Worm (Caenorhabditis elegans) whole organism, L1 larva: Measurements from ENCODE around the gene szy-20.

Source experiments
- C16A3.4 ChIP-seq: fragments of 150-350 bp; optimal IDR thresholded peaks from 2 replicates; lab custom pipeline; 2014; ENCODE audit warnings: missing biosample characterization, missing genetic modification characterization
- Y116A8C.19 ChIP-seq: sonication (generic microtip); optimal IDR thresholded peaks from 2 replicates; lab custom pipeline; 2016; ENCODE audit warnings: missing compliant biosample characterization, missing genetic modification characterization, borderline replicate concordance
- aly-2 ChIP-seq: fragments of 150-350 bp; optimal IDR thresholded peaks from 2 replicates; lab custom pipeline; 2014; ENCODE audit warnings: missing biosample characterization, missing genetic modification characterization
- ceh-63 ChIP-seq: fragments of 200-800 bp; sonication (Bioruptor generic); optimal IDR thresholded peaks from 2 replicates; lab custom pipeline; 2018; ENCODE audit warnings: mild to moderate bottlenecking, missing genetic modification characterization, missing compliant biosample characterization
- ceh-8 ChIP-seq: fragments of 200-800 bp; sonication (Bioruptor generic); optimal IDR thresholded peaks from 2 replicates; lab custom pipeline; 2018; ENCODE audit warnings: mild to moderate bottlenecking, missing genetic modification characterization, moderate library complexity, missing compliant biosample characterization
- ceh-82 ChIP-seq, 3 experiments: fragments of 150-350 bp in 1 of 3; sonication (generic microtip) in 2 of 3; optimal IDR thresholded peaks; 2 replicates each; lab custom pipeline; 2014 to 2017; ENCODE audit warnings: missing biosample characterization in 3 of 3, missing genetic modification characterization in 3 of 3
- ceh-90 ChIP-seq: sonication (generic microtip); optimal IDR thresholded peaks from 2 replicates; lab custom pipeline; 2016; ENCODE audit warnings: missing genetic modification characterization, missing compliant biosample characterization
- ces-1 ChIP-seq: fragments of 150-350 bp; optimal IDR thresholded peaks from 2 replicates; lab custom pipeline; 2014; ENCODE audit warnings: missing biosample characterization, missing genetic modification reagents, missing genetic modification characterization
- dpl-1 ChIP-seq, 3 experiments: fragments of 150-350 bp in 2 of 3; sonication (generic microtip) in 1 of 3; optimal IDR thresholded peaks; 2 replicates each; lab custom pipeline; 2014 to 2017; ENCODE audit warnings: missing biosample characterization in 3 of 3, missing genetic modification characterization in 3 of 3, missing genetic modification reagents in 3 of 3
- dsc-1 ChIP-seq: sonication (generic microtip); optimal IDR thresholded peaks from 2 replicates; lab custom pipeline; 2016; ENCODE audit warnings: mild to moderate bottlenecking, missing genetic modification characterization, missing compliant biosample characterization
- efl-1 ChIP-seq, 4 experiments: fragments of 150-350 bp; optimal IDR thresholded peaks in 3 of 4; peaks in 1 of 4; 1 replicate in 1 of 4; 2 replicates in 3 of 4; lab custom pipeline; 2014; ENCODE audit warnings: missing biosample characterization in 2 of 4, missing genetic modification characterization in 2 of 4, missing genetic modification reagents in 2 of 4
- efl-3 ChIP-seq: fragments of 200-800 bp; sonication (Bioruptor generic); optimal IDR thresholded peaks from 2 replicates; lab custom pipeline; 2018; ENCODE audit warnings: mild to moderate bottlenecking, missing genetic modification characterization, missing compliant biosample characterization
- elt-3 ChIP-seq, 6 experiments: fragments of 150-350 bp in 1 of 6; sonication (generic microtip); optimal IDR thresholded peaks; 2 replicates each; lab custom pipeline; 2017 to 2018; ENCODE audit warnings: missing biosample characterization in 6 of 6, missing genetic modification characterization in 6 of 6, inconsistent platforms in 1 of 6
- fkh-4 ChIP-seq: sonication (generic microtip); optimal IDR thresholded peaks from 2 replicates; lab custom pipeline; 2016; ENCODE audit warnings: missing compliant biosample characterization, missing genetic modification characterization, borderline replicate concordance
- fkh-8 ChIP-seq: sonication (generic microtip); optimal IDR thresholded peaks from 2 replicates; lab custom pipeline; 2016; ENCODE audit warnings: mild to moderate bottlenecking, missing genetic modification characterization, missing compliant biosample characterization
- fos-1 ChIP-seq: fragments of 150-350 bp; optimal IDR thresholded peaks from 2 replicates; lab custom pipeline; 2014; ENCODE audit warnings: missing biosample characterization, missing genetic modification characterization
- lin-13 ChIP-seq: fragments of 150-350 bp; optimal IDR thresholded peaks from 2 replicates; lab custom pipeline; 2014; ENCODE audit warnings: missing biosample characterization, missing genetic modification reagents, missing genetic modification characterization
- lin-14 ChIP-seq: fragments of 200-800 bp; sonication (Bioruptor generic); optimal IDR thresholded peaks from 2 replicates; lab custom pipeline; 2018; ENCODE audit warnings: mild to moderate bottlenecking, missing genetic modification characterization, moderate library complexity, missing compliant biosample characterization
- lin-35 ChIP-seq, 2 experiments: fragments of 150-350 bp; optimal IDR thresholded peaks; 2 replicates each; lab custom pipeline; 2014; ENCODE audit warnings: missing biosample characterization in 2 of 2, missing genetic modification characterization in 2 of 2, missing genetic modification reagents in 2 of 2
- lin-39 ChIP-seq: fragments of 150-350 bp; optimal IDR thresholded peaks from 2 replicates; lab custom pipeline; 2014; ENCODE audit warnings: missing biosample characterization, missing genetic modification reagents, missing genetic modification characterization
- lsy-2 ChIP-seq, 2 experiments: fragments of 150-350 bp; optimal IDR thresholded peaks; 2 replicates each; lab custom pipeline; 2014; ENCODE audit warnings: missing biosample characterization in 2 of 2, missing genetic modification characterization in 2 of 2
- mdl-1 ChIP-seq, 2 experiments: fragments of 150-350 bp; optimal IDR thresholded peaks; 2 replicates each; lab custom pipeline; 2014 to 2017; ENCODE audit warnings: missing biosample characterization in 2 of 2, missing genetic modification characterization in 2 of 2, inconsistent platforms in 1 of 2
- mef-2 ChIP-seq: fragments of 150-350 bp; optimal IDR thresholded peaks from 2 replicates; lab custom pipeline; 2014; ENCODE audit warnings: missing biosample characterization, missing genetic modification characterization
- mep-1 ChIP-seq: fragments of 150-350 bp; optimal IDR thresholded peaks from 2 replicates; lab custom pipeline; 2014; ENCODE audit warnings: missing biosample characterization, missing genetic modification characterization
- nhr-11 ChIP-seq: fragments of 150-350 bp; optimal IDR thresholded peaks from 2 replicates; lab custom pipeline; 2014; ENCODE audit warnings: missing biosample characterization, missing genetic modification characterization
- nhr-12 ChIP-seq: sonication (generic microtip); optimal IDR thresholded peaks from 2 replicates; lab custom pipeline; 2017; ENCODE audit warnings: missing biosample characterization, missing genetic modification characterization
- nhr-19 ChIP-seq: fragments of 200-800 bp; sonication (Bioruptor generic); conservative IDR thresholded peaks from 2 replicates; pipeline ENCODE4 v1.3.6; 2022; ENCODE audit warnings: missing genetic modification characterization, missing compliant biosample characterization
- nhr-20 ChIP-seq: sonication (generic microtip); optimal IDR thresholded peaks from 2 replicates; lab custom pipeline; 2016; ENCODE audit warnings: mild to moderate bottlenecking, missing genetic modification characterization, missing compliant biosample characterization
- nhr-47 ChIP-seq: sonication (generic microtip); optimal IDR thresholded peaks from 2 replicates; lab custom pipeline; 2016; ENCODE audit warnings: mild to moderate bottlenecking, missing genetic modification characterization, moderate library complexity, missing compliant biosample characterization
- nhr-71 ChIP-seq: sonication (generic microtip); optimal IDR thresholded peaks from 2 replicates; lab custom pipeline; 2016; ENCODE audit warnings: mild to moderate bottlenecking, missing genetic modification characterization, moderate library complexity, missing compliant biosample characterization
- nhr-77 ChIP-seq: fragments of 150-350 bp; optimal IDR thresholded peaks from 2 replicates; lab custom pipeline; 2014; ENCODE audit warnings: missing biosample characterization, missing genetic modification characterization
- pax-3 ChIP-seq: fragments of 200-800 bp; sonication (Bioruptor generic); optimal IDR thresholded peaks from 2 replicates; lab custom pipeline; 2018; ENCODE audit warnings: mild to moderate bottlenecking, missing genetic modification characterization, moderate library complexity, missing compliant biosample characterization
- rnt-1 ChIP-seq: sonication (generic microtip); optimal IDR thresholded peaks from 2 replicates; lab custom pipeline; 2016; ENCODE audit warnings: mild to moderate bottlenecking, missing genetic modification characterization, moderate library complexity, missing compliant biosample characterization
- skn-1 ChIP-seq: fragments of 150-350 bp; optimal IDR thresholded peaks from 2 replicates; lab custom pipeline; 2014; ENCODE audit warnings: missing biosample characterization, missing genetic modification characterization
- snpc-4 ChIP-seq: fragments of 150-350 bp; optimal IDR thresholded peaks from 2 replicates; lab custom pipeline; 2014; ENCODE audit warnings: missing biosample characterization, missing genetic modification characterization
- snu-23 ChIP-seq: sonication (generic microtip); optimal IDR thresholded peaks from 2 replicates; lab custom pipeline; 2016; ENCODE audit warnings: missing genetic modification characterization, missing compliant biosample characterization
- sptf-1 ChIP-seq: fragments of 150-350 bp; optimal IDR thresholded peaks from 2 replicates; lab custom pipeline; 2014; ENCODE audit warnings: missing biosample characterization, missing genetic modification characterization
- sup-37 ChIP-seq: fragments of 200-800 bp; sonication (Bioruptor generic); optimal IDR thresholded peaks from 2 replicates; lab custom pipeline; 2018; ENCODE audit warnings: mild to moderate bottlenecking, missing genetic modification characterization, missing compliant biosample characterization
- swsn-7 ChIP-seq: sonication (generic microtip); optimal IDR thresholded peaks from 2 replicates; lab custom pipeline; 2016; ENCODE audit warnings: missing genetic modification characterization, missing compliant biosample characterization
- tbx-2 ChIP-seq: sonication (generic microtip); optimal IDR thresholded peaks from 2 replicates; lab custom pipeline; 2016; ENCODE audit warnings: missing genetic modification characterization, missing compliant biosample characterization
- tlp-1 ChIP-seq: fragments of 150-350 bp; optimal IDR thresholded peaks from 2 replicates; lab custom pipeline; 2014; ENCODE audit warnings: missing biosample characterization, missing genetic modification characterization
- unc-130 ChIP-seq: fragments of 150-350 bp; optimal IDR thresholded peaks from 2 replicates; lab custom pipeline; 2017; ENCODE audit warnings: missing biosample characterization, missing genetic modification characterization, inconsistent platforms
- unc-62 ChIP-seq: fragments of 150-350 bp; optimal IDR thresholded peaks from 2 replicates; lab custom pipeline; 2014; ENCODE audit warnings: missing biosample characterization, missing genetic modification reagents, missing genetic modification characterization
- unc-86 ChIP-seq: sonication (generic microtip); optimal IDR thresholded peaks from 2 replicates; lab custom pipeline; 2016; ENCODE audit warnings: missing genetic modification characterization, missing compliant biosample characterization
- zip-4 ChIP-seq: fragments of 200-800 bp; sonication (Bioruptor generic); optimal IDR thresholded peaks from 2 replicates; lab custom pipeline; 2018; ENCODE audit warnings: mild to moderate bottlenecking, missing genetic modification characterization, moderate library complexity, missing compliant biosample characterization
- ztf-4 ChIP-seq: fragments of 150-350 bp; optimal IDR thresholded peaks from 2 replicates; lab custom pipeline; 2014; ENCODE audit warnings: missing biosample characterization, missing genetic modification characterization

Gene szy-20

ce11 chrII:8964835-8965234, 4.3 kb downstream of the szy-20 start, which contains the start of the genes ndub-3 and C18E9.2:
Gene ndub-3 (minus strand): TSS chrII:8964890.
Gene C18E9.2 (plus strand): TSS chrII:8965006.
- peak; percentile 13 to 75 for TF ChIP-seq lsy-2 (tag; optimal IDR thresholded peaks at IDR 0.05; lab: Kevin White, UChicago)
- peak; percentile 59 to 79 for TF ChIP-seq lin-35 (GFP tag; optimal IDR thresholded peaks at IDR 0.05; lab: Kevin White, UChicago)
- TF ChIP-seq zip-4, result no peak
- TF ChIP-seq C16A3.4 (tag; lab: Kevin White, UChicago), result peak; percentile 55
- TF ChIP-seq rnt-1, result peak; percentile 26
- peak; percentile 32 for TF ChIP-seq snu-23 (GFP tag; lab: Kevin White, UChicago)
- TF ChIP-seq sptf-1 (tag; lab: Kevin White, UChicago), result no peak
- TF ChIP-seq dpl-1 (GFP tag; optimal IDR thresholded peaks at IDR 0.05; lab: Kevin White, UChicago), result peak; percentile 38 to 66 (median 56)
- peak; percentile 50 for TF ChIP-seq lin-14
- TF ChIP-seq elt-3 (tag; optimal IDR thresholded peaks at IDR 0.05; lab: Kevin White, UChicago), result no peak
- TF ChIP-seq nhr-47 (tag; lab: Kevin White, UChicago), result peak; percentile 1
- TF ChIP-seq mdl-1 (tag; optimal IDR thresholded peaks at IDR 0.05; lab: Kevin White, UChicago), result peak in 1 of 2 experiments; percentile 24
- no peak for TF ChIP-seq lin-13
- peak in 2 of 3 experiments; percentile 4 to 64 for TF ChIP-seq ceh-82 (tag; optimal IDR thresholded peaks at IDR 0.05; lab: Kevin White, UChicago)
- peak; percentile 66 to 67 for TF ChIP-seq efl-1 (optimal IDR thresholded peaks at IDR 0.05; lab: Kevin White, UChicago)
- peak; percentile 48 to 95 for TF ChIP-seq efl-1 (GFP tag; optimal IDR thresholded peaks at IDR 0.05 in 1 of 2; lab: Kevin White, UChicago)
- TF ChIP-seq tbx-2 (tag; lab: Kevin White, UChicago), result peak; percentile 6
- TF ChIP-seq nhr-71 (tag; lab: Kevin White, UChicago), result peak; percentile 33
- TF ChIP-seq, all 84 proteins: peak for 13

- TF ChIP-seq sptf-1 (tag; lab: Kevin White, UChicago) (no peak), elt-3 (tag; optimal IDR thresholded peaks at IDR 0.05; lab: Kevin White, UChicago) (no peak)
Measured at ce11 chrII:8964049-8964448, 5.1 kb downstream of the szy-20 start, which contains the start of gene sftd-3. Gene sftd-3 (minus strand): TSS chrII:8964149.

ce11 chrII:8962206-8962605, 6.9 kb downstream of the szy-20 start:
- TF ChIP-seq sup-37 (no peak), fkh-8 (tag; lab: Kevin White, UChicago) (no peak), tlp-1 (tag; lab: Kevin White, UChicago) (no peak), unc-62 (no peak), lsy-2 (tag; optimal IDR thresholded peaks at IDR 0.05; lab: Kevin White, UChicago) (peak; percentile 7 to 48), snu-23 (GFP tag; lab: Kevin White, UChicago) (peak; percentile 46), rnt-1 (peak; percentile 71), ceh-8 (GFP tag; lab: Kevin White, UChicago) (no peak), skn-1 (tag; lab: Kevin White, UChicago) (no peak), dpl-1 (GFP tag; optimal IDR thresholded peaks at IDR 0.05; lab: Kevin White, UChicago) (peak in 1 of 3 experiments; percentile 1), lin-35 (GFP tag; optimal IDR thresholded peaks at IDR 0.05; lab: Kevin White, UChicago) (peak in 1 of 2 experiments; percentile 24), lin-14 (peak; percentile 94), ceh-63 (GFP tag; lab: Kevin White, UChicago) (no peak), fos-1 (tag; lab: Kevin White, UChicago) (no peak), aly-2 (tag; lab: Kevin White, UChicago) (peak; percentile 53), fkh-4 (tag; lab: Kevin White, UChicago) (peak; percentile 62), nhr-11 (tag; lab: Kevin White, UChicago) (no peak), nhr-12 (tag; lab: Kevin White, UChicago) (no peak), mef-2 (tag; lab: Kevin White, UChicago) (no peak), nhr-20 (no peak), nhr-77 (tag; lab: Kevin White, UChicago) (no peak), mdl-1 (tag; optimal IDR thresholded peaks at IDR 0.05; lab: Kevin White, UChicago) (no peak), unc-130 (tag; lab: Kevin White, UChicago) (peak; percentile 29), ceh-82 (tag; optimal IDR thresholded peaks at IDR 0.05; lab: Kevin White, UChicago) (no peak), nhr-19 (GFP tag; lab: Robert Waterston, UW) (peak; percentile 54), unc-86 (tag; lab: Kevin White, UChicago) (no peak), pax-3 (tag; lab: Kevin White, UChicago) (no peak), mep-1 (tag; lab: Kevin White, UChicago) (peak; percentile 22), snpc-4 (tag; lab: Kevin White, UChicago) (no peak), dsc-1 (tag; lab: Kevin White, UChicago) (peak; percentile 84), ztf-4 (tag; lab: Kevin White, UChicago) (no peak), swsn-7 (tag; lab: Kevin White, UChicago) (peak; percentile 21), lin-39 (tag; lab: Kevin White, UChicago) (peak; percentile 45), Y116A8C.19 (tag; lab: Kevin White, UChicago) (no peak), efl-3 (no peak), efl-1 (optimal IDR thresholded peaks at IDR 0.05; lab: Kevin White, UChicago) (peak; percentile 9 to 12), efl-1 (GFP tag; optimal IDR thresholded peaks at IDR 0.05 in 1 of 2; lab: Kevin White, UChicago) (peak in 1 of 2 experiments; percentile 54), ceh-90 (tag; lab: Kevin White, UChicago) (no peak), C16A3.4 (tag; lab: Kevin White, UChicago) (no peak), ces-1 (GFP tag; lab: Kevin White, UChicago) (no peak)
